Worm (Caenorhabditis elegans): Measurements from ENCODE around the gene srbc-40.

ce11 chrV:726573-727483, 7.2 kb upstream of the srbc-40 start:
- no peak for TF ChIP-seq scrt-1 (GFP tag; IDR thresholded peaks at IDR 0.05)
- TF ChIP-seq ama-1 (optimal IDR thresholded peaks at IDR 0.05), result no peak
- no peak for TF ChIP-seq flt-1 (GFP tag; IDR thresholded peaks at IDR 0.05)
- TF ChIP-seq tra-4 (tag; optimal IDR thresholded peaks at IDR 0.05), result no peak
- no peak for TF ChIP-seq hnd-1 (tag; optimal IDR thresholded peaks at IDR 0.05)
- TF ChIP-seq pes-1 (GFP tag; IDR thresholded peaks at IDR 0.05), result no peak

All from whole organism, early embryonic.